Fruit fly (Drosophila melanogaster) whole organism, embryonic: Measurements from ENCODE around the gene SuUR.

Experiments
- Bdp1 ChIP-seq: fragments of 200-800 bp; sonication (Bioruptor generic); optimal IDR thresholded peaks from 3 replicates; lab custom pipeline; 2016; ENCODE audit warnings: missing biosample characterization, missing genetic modification characterization
- CG10959 ChIP-seq: fragments of 200-800 bp; sonication (Bioruptor generic); IDR thresholded peaks from 2 replicates; pipeline ENCODE4 v1.3.6; 2022; ENCODE audit warnings: missing biosample characterization, missing genetic modification characterization
- CG12219 ChIP-seq: fragments of 200-800 bp; sonication (Bioruptor generic); optimal IDR thresholded peaks from 3 replicates; lab custom pipeline; 2018; ENCODE audit warnings: missing biosample characterization, mild to moderate bottlenecking, missing genetic modification characterization
- CG12769 ChIP-seq: fragments of 200-800 bp; sonication (Bioruptor generic); optimal IDR thresholded peaks from 2 replicates; lab custom pipeline; 2019; ENCODE audit warnings: missing biosample characterization, mild to moderate bottlenecking, missing genetic modification characterization, moderate library complexity
- CG13296 ChIP-seq: fragments of 200-800 bp; sonication (Bioruptor generic); optimal IDR thresholded peaks from 3 replicates; lab custom pipeline; 2018; ENCODE audit warnings: missing biosample characterization, mild to moderate bottlenecking, missing genetic modification characterization
- CG14441 ChIP-seq: fragments of 200-800 bp; sonication (Bioruptor generic); IDR thresholded peaks from 2 replicates; pipeline ENCODE4 v1.3.6; 2022; ENCODE audit warnings: missing biosample characterization, missing genetic modification characterization
- CG1603 ChIP-seq: fragments of 200-800 bp; sonication (Bioruptor generic); optimal IDR thresholded peaks from 2 replicates; lab custom pipeline; 2019; ENCODE audit warnings: missing biosample characterization, mild to moderate bottlenecking, missing genetic modification characterization, moderate library complexity
- CG17186 ChIP-seq: fragments of 200-800 bp; sonication (Bioruptor generic); optimal IDR thresholded peaks from 3 replicates; lab custom pipeline; 2017; ENCODE audit warnings: missing biosample characterization, missing genetic modification reagents, missing genetic modification characterization
- CG17359 ChIP-seq: fragments of 200-800 bp; sonication (Bioruptor generic); optimal IDR thresholded peaks from 3 replicates; lab custom pipeline; 2018; ENCODE audit warnings: missing biosample characterization, mild to moderate bottlenecking, missing genetic modification characterization, moderate library complexity
- CG17912 ChIP-seq: fragments of 200-800 bp; sonication (Bioruptor generic); optimal IDR thresholded peaks from 2 replicates; lab custom pipeline; 2018; ENCODE audit warnings: missing biosample characterization, mild to moderate bottlenecking, missing genetic modification characterization
- CG2889 ChIP-seq: fragments of 200-800 bp; sonication (Bioruptor generic); IDR thresholded peaks from 3 replicates; pipeline ENCODE4 v1.3.6; 2022; ENCODE audit warnings: missing biosample characterization, missing genetic modification characterization
- CG30403 ChIP-seq: fragments of 200-800 bp; sonication (Bioruptor generic); optimal IDR thresholded peaks from 3 replicates; lab custom pipeline; 2016; ENCODE audit warnings: missing biosample characterization, missing genetic modification characterization
- CG31365 ChIP-seq: fragments of 200-800 bp; sonication (Bioruptor generic); optimal IDR thresholded peaks from 2 replicates; lab custom pipeline; 2018; ENCODE audit warnings: missing biosample characterization, mild to moderate bottlenecking, missing genetic modification characterization
- CG33213 ChIP-seq: fragments of 200-800 bp; sonication (Bioruptor generic); optimal IDR thresholded peaks from 3 replicates; lab custom pipeline; 2016; ENCODE audit warnings: missing biosample characterization, missing genetic modification characterization
- CG34376 ChIP-seq: fragments of 200-800 bp; sonication (Bioruptor generic); optimal IDR thresholded peaks from 2 replicates; lab custom pipeline; 2018; ENCODE audit warnings: missing biosample characterization, mild to moderate bottlenecking, missing genetic modification characterization
- CG7963 ChIP-seq: fragments of 200-800 bp; sonication (Bioruptor generic); IDR thresholded peaks from 3 replicates; pipeline ENCODE4 v1.3.6; 2022; ENCODE audit warnings: missing biosample characterization, missing genetic modification characterization; ENCODE audit not compliant: partially characterized antibody
- CG9215 ChIP-seq: fragments of 200-800 bp; sonication (Bioruptor generic); IDR thresholded peaks from 2 replicates; pipeline ENCODE4 v1.3.6; 2022; ENCODE audit warnings: missing biosample characterization, missing genetic modification characterization
- CrebB ChIP-seq: fragments of 200-800 bp; sonication (Bioruptor generic); optimal IDR thresholded peaks from 3 replicates; lab custom pipeline; 2018; ENCODE audit warnings: missing biosample characterization, mild to moderate bottlenecking, missing genetic modification characterization
- D ChIP-seq, 2 experiments: fragments of 200-800 bp in 1 of 2; fragments of >200 bp in 1 of 2; sonication (Bioruptor generic) in 1 of 2; optimal IDR thresholded peaks; 2 replicates in 1 of 2; 3 replicates in 1 of 2; lab custom pipeline; 2017; ENCODE audit warnings: mild to moderate bottlenecking in 1 of 2, missing biosample characterization in 1 of 2, missing genetic modification characterization in 1 of 2, missing genetic modification reagents in 1 of 2
- Gsc ChIP-seq: fragments of 200-800 bp; sonication (Bioruptor generic); IDR thresholded peaks from 2 replicates; pipeline ENCODE4 v1.3.6; 2022; ENCODE audit warnings: missing biosample characterization, missing genetic modification characterization
- H15 ChIP-seq: fragments of 200-800 bp; sonication (Bioruptor generic); IDR thresholded peaks from 3 replicates; pipeline ENCODE4 v1.3.6; 2022; ENCODE audit warnings: missing biosample characterization, missing genetic modification characterization
- HLH54F ChIP-seq: fragments of 200-800 bp; sonication (Bioruptor generic); optimal IDR thresholded peaks from 3 replicates; lab custom pipeline; 2016; ENCODE audit warnings: missing biosample characterization, missing genetic modification characterization
- Hmx ChIP-seq: fragments of 200-800 bp; sonication (Bioruptor generic); optimal IDR thresholded peaks from 2 replicates; lab custom pipeline; 2016; ENCODE audit warnings: missing biosample characterization, missing genetic modification characterization
- Hr51 ChIP-seq, 2 experiments: fragments of 200-800 bp; sonication (Bioruptor generic); optimal IDR thresholded peaks; 2 replicates in 1 of 2; 3 replicates in 1 of 2; lab custom pipeline; 2016 to 2018; ENCODE audit warnings: missing biosample characterization in 2 of 2, missing genetic modification characterization in 2 of 2, mild to moderate bottlenecking in 1 of 2, moderate library complexity in 1 of 2
- Lpt ChIP-seq: fragments of >200 bp; optimal IDR thresholded peaks from 2 replicates; lab custom pipeline; 2018; ENCODE audit warnings: missing biosample characterization, missing genetic modification characterization
- Mrtf ChIP-seq: fragments of 200-800 bp; sonication (Bioruptor generic); IDR thresholded peaks from 3 replicates; pipeline ENCODE4 v1.3.6; 2022; ENCODE audit warnings: missing biosample characterization, missing genetic modification characterization
- Myb ChIP-seq: fragments of 200-800 bp; sonication (Bioruptor generic); optimal IDR thresholded peaks from 2 replicates; lab custom pipeline; 2016; ENCODE audit warnings: missing biosample characterization, missing genetic modification characterization
- Neu2 ChIP-seq: fragments of 200-800 bp; sonication (Bioruptor generic); optimal IDR thresholded peaks from 3 replicates; lab custom pipeline; 2016; ENCODE audit warnings: missing biosample characterization, missing genetic modification characterization, borderline replicate concordance
- Nf-YA ChIP-seq: fragments of 200-800 bp; sonication (Bioruptor generic); IDR thresholded peaks from 2 replicates; pipeline ENCODE4 v1.3.6; 2022; ENCODE audit warnings: missing biosample characterization, missing genetic modification characterization
- Nf-YB ChIP-seq: fragments of 200-800 bp; sonication (Bioruptor generic); optimal IDR thresholded peaks from 3 replicates; lab custom pipeline; 2019; ENCODE audit warnings: missing biosample characterization, mild to moderate bottlenecking, missing genetic modification characterization, moderate library complexity
- Side ChIP-seq: fragments of 200-800 bp; sonication (Bioruptor generic); optimal IDR thresholded peaks from 2 replicates; lab custom pipeline; 2016; ENCODE audit warnings: missing biosample characterization, missing genetic modification characterization
- Sin3A ChIP-seq: fragments of >200 bp; optimal IDR thresholded peaks from 2 replicates; lab custom pipeline; 2018
- Spps ChIP-seq: fragments of 200-800 bp; sonication (Bioruptor generic); optimal IDR thresholded peaks from 2 replicates; lab custom pipeline; 2018; ENCODE audit warnings: missing biosample characterization, mild to moderate bottlenecking, missing genetic modification characterization
- Sry-δ ChIP-seq: fragments of 200-800 bp; sonication (Bioruptor generic); optimal IDR thresholded peaks from 2 replicates; lab custom pipeline; 2016; ENCODE audit warnings: missing biosample characterization, missing genetic modification characterization
- Tbp ChIP-seq: fragments of >200 bp; optimal IDR thresholded peaks from 2 replicates; lab custom pipeline; 2018; ENCODE audit warnings: missing biosample characterization, missing genetic modification characterization
- Xbp1 ChIP-seq: fragments of 200-800 bp; sonication (Bioruptor generic); optimal IDR thresholded peaks from 3 replicates; lab custom pipeline; 2016; ENCODE audit warnings: missing biosample characterization, mild to moderate bottlenecking, missing genetic modification characterization
- YL-1 ChIP-seq: fragments of 200-800 bp; sonication (Bioruptor generic); optimal IDR thresholded peaks from 3 replicates; lab custom pipeline; 2017; ENCODE audit warnings: missing biosample characterization, mild to moderate bottlenecking, missing genetic modification characterization
- caup ChIP-seq: fragments of 200-800 bp; sonication (Bioruptor generic); optimal IDR thresholded peaks from 3 replicates; lab custom pipeline; 2017; ENCODE audit warnings: missing biosample characterization, mild to moderate bottlenecking, missing genetic modification characterization, moderate library complexity; ENCODE audit not compliant: severe bottlenecking
- fd3F ChIP-seq: fragments of 200-800 bp; sonication (Bioruptor generic); optimal IDR thresholded peaks from 2 replicates; lab custom pipeline; 2018; ENCODE audit warnings: missing biosample characterization, mild to moderate bottlenecking, missing genetic modification characterization, moderate library complexity
- fru ChIP-seq: fragments of >200 bp; optimal IDR thresholded peaks from 2 replicates; lab custom pipeline; 2017
- gcm ChIP-seq: fragments of 200-800 bp; sonication (Bioruptor generic); optimal IDR thresholded peaks from 2 replicates; lab custom pipeline; 2019; ENCODE audit warnings: missing biosample characterization, mild to moderate bottlenecking, missing genetic modification characterization, moderate library complexity
- grau ChIP-seq: fragments of 200-800 bp; optimal IDR thresholded peaks from 3 replicates; lab custom pipeline; 2019; ENCODE audit warnings: missing biosample characterization, mild to moderate bottlenecking, missing genetic modification characterization, moderate library complexity
- jigr1 ChIP-seq: fragments of 200-800 bp; sonication (Bioruptor generic); IDR thresholded peaks from 3 replicates; pipeline ENCODE4 v1.3.6; 2022; ENCODE audit warnings: missing biosample characterization, missing genetic modification characterization
- lola ChIP-seq, 3 experiments: fragments of >200 bp in 2 of 3; fragments of 200-800 bp in 1 of 3; sonication (Bioruptor generic) in 1 of 3; optimal IDR thresholded peaks; 2 replicates each; lab custom pipeline; 2017 to 2019; ENCODE audit warnings: missing biosample characterization in 3 of 3, missing genetic modification characterization in 3 of 3, mild to moderate bottlenecking in 1 of 3, moderate library complexity in 1 of 3
- pnt ChIP-seq: fragments of 200-800 bp; sonication (Bioruptor generic); optimal IDR thresholded peaks from 3 replicates; lab custom pipeline; 2016; ENCODE audit warnings: missing biosample characterization, missing genetic modification characterization
- psq ChIP-seq: fragments of 200-800 bp; sonication (Bioruptor generic); optimal IDR thresholded peaks from 2 replicates; lab custom pipeline; 2017; ENCODE audit warnings: missing biosample characterization, missing genetic modification characterization
- seq ChIP-seq: fragments of 200-800 bp; sonication (Bioruptor generic); IDR thresholded peaks from 2 replicates; pipeline ENCODE4 v1.3.6; 2022; ENCODE audit warnings: missing biosample characterization, missing genetic modification characterization
- sr ChIP-seq: fragments of 200-800 bp; sonication (Bioruptor generic); IDR thresholded peaks from 3 replicates; pipeline ENCODE4 v1.3.6; 2022; ENCODE audit warnings: missing biosample characterization, missing genetic modification characterization
- stc ChIP-seq: fragments of 200-800 bp; sonication (Bioruptor generic); IDR thresholded peaks from 2 replicates; pipeline ENCODE4 v1.3.6; 2022; ENCODE audit warnings: missing biosample characterization, missing genetic modification characterization
- stwl ChIP-seq: fragments of 200-800 bp; sonication (Bioruptor generic); optimal IDR thresholded peaks from 3 replicates; lab custom pipeline; 2018; ENCODE audit warnings: missing biosample characterization, mild to moderate bottlenecking, missing genetic modification characterization, moderate library complexity
- yki ChIP-seq: fragments of >200 bp; optimal IDR thresholded peaks from 3 replicates; lab custom pipeline; 2018

The SuUR gene

dm6 chr3L:11093046-11093520, 28.3 kb downstream of the SuUR start, which contains the start of gene JIL-1 (continued):
- TF ChIP-seq gcm (GFP tag; lab: Kevin White, UChicago) (no peak), H15 (peak; percentile 24; the same call in 1 of the 3 replicates), CG31365 (tag; lab: Kevin White, UChicago) (no peak), CrebB (tag; lab: Kevin White, UChicago) (no peak), lola (GFP tag; optimal IDR thresholded peaks at IDR 0.05; lab: Kevin White, UChicago) (peak in 1 of 3 experiments; percentile 30), Myb (GFP tag; lab: Kevin White, UChicago) (peak; percentile 31), HLH54F (GFP tag; lab: Kevin White, UChicago) (peak; percentile 69), Hmx (GFP tag; lab: Kevin White, UChicago) (no peak), CG33213 (peak; percentile 58), Sry-δ (GFP tag; lab: Kevin White, UChicago) (peak; percentile 65), Sin3A (lab: Kevin White, UChicago) (peak; percentile 47), CG17912 (GFP tag; lab: Kevin White, UChicago) (peak; percentile 19), CG10959 (GFP tag; lab: Robert Waterston, UW) (peak; percentile 56), YL-1 (GFP tag; lab: Kevin White, UChicago) (no peak), Nf-YA (GFP tag; lab: Robert Waterston, UW) (peak; percentile 9; the same call in 1 of the 2 replicates), stc (GFP tag; lab: Robert Waterston, UW) (peak; percentile 39; the same call in 1 of the 2 replicates), Bdp1 (peak; percentile 15), CG30403 (GFP tag; lab: Kevin White, UChicago) (peak; percentile 77), CG17186 (no peak), Side (no peak), Hr51 (GFP tag; optimal IDR thresholded peaks at IDR 0.05; lab: Kevin White, UChicago) (peak; percentile 41 to 50), Xbp1 (GFP tag; lab: Kevin White, UChicago) (peak; percentile 76), Lpt (GFP tag; lab: Kevin White, UChicago) (no peak), fd3F (peak; percentile 34), CG2889 (GFP tag; lab: Robert Waterston, UW) (peak; percentile 63), Spps (no peak), Nf-YB (GFP tag; lab: Kevin White, UChicago) (no peak), pnt (GFP tag; lab: Kevin White, UChicago) (no peak), yki (lab: Kevin White, UChicago) (no peak), CG12219 (GFP tag; lab: Kevin White, UChicago) (no peak), jigr1 (no peak), Tbp (no peak), grau (tag; lab: Kevin White, UChicago) (peak; percentile 66), sr (GFP tag; lab: Robert Waterston, UW) (peak; percentile 5; the same call in 1 of the 3 replicates), D (optimal IDR thresholded peaks at IDR 0.05; lab: Kevin White, UChicago) (no peak), D (GFP tag; optimal IDR thresholded peaks at IDR 0.05; lab: Kevin White, UChicago) (peak; percentile 1), fru (lab: Kevin White, UChicago) (no peak), seq (GFP tag; lab: Robert Waterston, UW) (no peak), CG12769 (tag; lab: Kevin White, UChicago) (peak; percentile 35), CG14441 (peak; percentile 77), psq (GFP tag; lab: Kevin White, UChicago) (peak; percentile 88), stwl (tag; lab: Kevin White, UChicago) (peak; percentile 66), caup (GFP tag; lab: Kevin White, UChicago) (peak; percentile 29), CG13296 (GFP tag; lab: Kevin White, UChicago) (peak; percentile 47), CG9215 (GFP tag; lab: Robert Waterston, UW) (peak; percentile 68), Gsc (GFP tag; lab: Robert Waterston, UW) (no peak), CG7963 (GFP tag; lab: Robert Waterston, UW) (peak; percentile 79), CG34376 (peak; percentile 26), Neu2 (GFP tag; lab: Kevin White, UChicago) (no peak), CG1603 (tag; lab: Kevin White, UChicago) (peak; percentile 35), CG17359 (peak; percentile 62), Mrtf (peak; percentile 55; the same call in 1 of the 3 replicates)
